Fruit fly (Drosophila melanogaster) whole organism, embryonic: Measurements from ENCODE around the gene CG1552.

Source experiments
- Adf1 ChIP-seq: fragments of 200-800 bp; sonication (Bioruptor generic); IDR thresholded peaks from 2 replicates; pipeline ENCODE4 v1.3.6; 2022; ENCODE audit warnings: missing biosample characterization, missing genetic modification characterization
- Antp ChIP-seq: fragments of 200-800 bp; sonication (Bioruptor generic); optimal IDR thresholded peaks from 3 replicates; lab custom pipeline; 2016; ENCODE audit warnings: missing biosample characterization, missing genetic modification characterization
- CG11398 ChIP-seq: fragments of 200-800 bp; sonication (Bioruptor generic); optimal IDR thresholded peaks from 2 replicates; lab custom pipeline; 2016; ENCODE audit warnings: missing biosample characterization, missing genetic modification characterization
- CG11560 ChIP-seq: fragments of 200-800 bp; sonication (Bioruptor generic); IDR thresholded peaks from 3 replicates; pipeline ENCODE4 v1.3.6; 2022; ENCODE audit warnings: missing biosample characterization, missing genetic modification characterization
- CG12104 ChIP-seq: fragments of 200-800 bp; sonication (Bioruptor generic); optimal IDR thresholded peaks from 3 replicates; lab custom pipeline; 2016; ENCODE audit warnings: missing biosample characterization, missing genetic modification characterization
- CG12219 ChIP-seq: fragments of 200-800 bp; sonication (Bioruptor generic); optimal IDR thresholded peaks from 3 replicates; lab custom pipeline; 2018; ENCODE audit warnings: missing biosample characterization, mild to moderate bottlenecking, missing genetic modification characterization
- CG13424 ChIP-seq: fragments of 200-800 bp; sonication (Bioruptor generic); optimal IDR thresholded peaks from 2 replicates; lab custom pipeline; 2019; ENCODE audit warnings: missing biosample characterization, mild to moderate bottlenecking, missing genetic modification characterization, moderate library complexity
- CG13624 ChIP-seq: fragments of 200-800 bp; sonication (Bioruptor generic); optimal IDR thresholded peaks from 2 replicates; lab custom pipeline; 2016; ENCODE audit warnings: missing biosample characterization, missing genetic modification characterization
- CG14441 ChIP-seq: fragments of 200-800 bp; sonication (Bioruptor generic); IDR thresholded peaks from 2 replicates; pipeline ENCODE4 v1.3.6; 2022; ENCODE audit warnings: missing biosample characterization, missing genetic modification characterization
- CG15514 ChIP-seq: fragments of 200-800 bp; sonication (Bioruptor generic); optimal IDR thresholded peaks from 3 replicates; lab custom pipeline; 2017; ENCODE audit warnings: missing biosample characterization, missing genetic modification characterization, mild to moderate bottlenecking, moderate library complexity, missing genetic modification reagents
- CG16779 ChIP-seq: fragments of 200-800 bp; sonication (Bioruptor generic); IDR thresholded peaks from 2 replicates; pipeline ENCODE4 v1.3.6; 2022; ENCODE audit warnings: missing biosample characterization, missing genetic modification characterization
- CG17385 ChIP-seq: fragments of 200-800 bp; sonication (Bioruptor generic); optimal IDR thresholded peaks from 3 replicates; lab custom pipeline; 2018; ENCODE audit warnings: missing biosample characterization, mild to moderate bottlenecking, missing genetic modification characterization
- CG3065 ChIP-seq: fragments of 200-800 bp; sonication (Bioruptor generic); optimal IDR thresholded peaks from 2 replicates; lab custom pipeline; 2016; ENCODE audit warnings: missing biosample characterization, missing genetic modification characterization
- CG33557 ChIP-seq: fragments of 200-800 bp; sonication (Bioruptor generic); optimal IDR thresholded peaks from 2 replicates; lab custom pipeline; 2019; ENCODE audit warnings: missing biosample characterization, mild to moderate bottlenecking, missing genetic modification characterization, moderate library complexity
- CG34376 ChIP-seq: fragments of 200-800 bp; sonication (Bioruptor generic); optimal IDR thresholded peaks from 2 replicates; lab custom pipeline; 2018; ENCODE audit warnings: missing biosample characterization, mild to moderate bottlenecking, missing genetic modification characterization
- CG6175 ChIP-seq: fragments of 200-800 bp; sonication (Bioruptor generic); IDR thresholded peaks from 3 replicates; pipeline ENCODE4 v1.3.6; 2022; ENCODE audit warnings: missing biosample characterization, missing genetic modification characterization
- CG6689 ChIP-seq: fragments of 200-800 bp; sonication (Bioruptor generic); IDR thresholded peaks from 2 replicates; pipeline ENCODE4 v1.3.6; 2022; ENCODE audit warnings: missing biosample characterization, missing genetic modification characterization
- CG7745 ChIP-seq: fragments of 200-800 bp; sonication (Bioruptor generic); optimal IDR thresholded peaks from 2 replicates; lab custom pipeline; 2018; ENCODE audit warnings: missing biosample characterization, mild to moderate bottlenecking, missing genetic modification characterization, moderate library complexity
- CG7839 ChIP-seq: fragments of 200-800 bp; sonication (Bioruptor generic); optimal IDR thresholded peaks from 3 replicates; lab custom pipeline; 2018; ENCODE audit warnings: missing biosample characterization, mild to moderate bottlenecking, missing genetic modification characterization, moderate library complexity
- CG9609 ChIP-seq: fragments of 200-800 bp; sonication (Bioruptor generic); optimal IDR thresholded peaks from 3 replicates; lab custom pipeline; 2016; ENCODE audit warnings: missing biosample characterization, missing genetic modification characterization
- CG9876 ChIP-seq: fragments of 200-800 bp; sonication (Bioruptor generic); optimal IDR thresholded peaks from 2 replicates; lab custom pipeline; 2016; ENCODE audit warnings: missing biosample characterization, missing genetic modification characterization
- CHES-1-like ChIP-seq: fragments of 200-800 bp; sonication (Bioruptor generic); optimal IDR thresholded peaks from 2 replicates; lab custom pipeline; 2016; ENCODE audit warnings: missing biosample characterization, missing genetic modification characterization
- Dad ChIP-seq: fragments of 200-800 bp; sonication (Bioruptor generic); optimal IDR thresholded peaks from 3 replicates; lab custom pipeline; 2016; ENCODE audit warnings: missing biosample characterization, missing genetic modification characterization
- Dfd ChIP-seq, 2 experiments: fragments of >200 bp; optimal IDR thresholded peaks; 2 replicates each; lab custom pipeline; 2017; ENCODE audit warnings: missing biosample characterization in 2 of 2, missing genetic modification characterization in 2 of 2
- Drgx ChIP-seq: fragments of 200-800 bp; sonication (Bioruptor generic); IDR thresholded peaks from 2 replicates; pipeline ENCODE4 v1.3.6; 2022; ENCODE audit warnings: missing biosample characterization, missing genetic modification characterization
- Hey ChIP-seq: fragments of 200-800 bp; sonication (Bioruptor generic); optimal IDR thresholded peaks from 3 replicates; lab custom pipeline; 2018; ENCODE audit warnings: missing biosample characterization, mild to moderate bottlenecking, missing genetic modification characterization
- Hmr ChIP-seq: fragments of 200-800 bp; sonication (Bioruptor generic); optimal IDR thresholded peaks from 3 replicates; lab custom pipeline; 2017; ENCODE audit warnings: mild to moderate bottlenecking, missing biosample characterization, missing genetic modification reagents, missing genetic modification characterization
- Lhr ChIP-seq: fragments of 200-800 bp; sonication (Bioruptor generic); optimal IDR thresholded peaks from 3 replicates; lab custom pipeline; 2017; ENCODE audit warnings: mild to moderate bottlenecking, missing biosample characterization, missing genetic modification reagents, missing genetic modification characterization
- MESR4 ChIP-seq: fragments of 200-800 bp; sonication (Bioruptor generic); optimal IDR thresholded peaks from 2 replicates; lab custom pipeline; 2018; ENCODE audit warnings: missing biosample characterization, mild to moderate bottlenecking, missing genetic modification characterization, moderate library complexity
- Max ChIP-seq: fragments of 200-800 bp; sonication (Bioruptor generic); optimal IDR thresholded peaks from 2 replicates; lab custom pipeline; 2016; ENCODE audit warnings: missing biosample characterization, mild to moderate bottlenecking, missing genetic modification characterization
- Mes4 ChIP-seq: fragments of 200-800 bp; sonication (Bioruptor generic); optimal IDR thresholded peaks from 2 replicates; lab custom pipeline; 2016; ENCODE audit warnings: missing biosample characterization, missing genetic modification characterization
- NC2β ChIP-seq: fragments of 200-800 bp; sonication (Bioruptor generic); optimal IDR thresholded peaks from 2 replicates; lab custom pipeline; 2016; ENCODE audit warnings: missing biosample characterization, missing genetic modification characterization
- NFAT ChIP-seq: fragments of 200-800 bp; sonication (Bioruptor generic); IDR thresholded peaks from 2 replicates; pipeline ENCODE4 v1.3.6; 2022; ENCODE audit warnings: missing biosample characterization, missing genetic modification characterization
- Rfx ChIP-seq: fragments of 200-800 bp; sonication (Bioruptor generic); IDR thresholded peaks from 2 replicates; pipeline ENCODE4 v1.3.6; 2022; ENCODE audit warnings: missing biosample characterization, missing genetic modification characterization
- Side ChIP-seq: fragments of 200-800 bp; sonication (Bioruptor generic); optimal IDR thresholded peaks from 2 replicates; lab custom pipeline; 2016; ENCODE audit warnings: missing biosample characterization, missing genetic modification characterization
- Sry-β ChIP-seq: fragments of 200-800 bp; sonication (Bioruptor generic); optimal IDR thresholded peaks from 2 replicates; lab custom pipeline; 2018; ENCODE audit warnings: missing biosample characterization, mild to moderate bottlenecking, missing genetic modification characterization, moderate library complexity
- TFAM ChIP-seq: fragments of 200-800 bp; sonication (Bioruptor generic); optimal IDR thresholded peaks from 2 replicates; lab custom pipeline; 2017; ENCODE audit warnings: missing biosample characterization, missing genetic modification characterization, inconsistent platforms
- chm ChIP-seq: fragments of 200-800 bp; sonication (Bioruptor generic); IDR thresholded peaks from 2 replicates; pipeline ENCODE4 v1.3.6; 2022; ENCODE audit warnings: missing biosample characterization, missing genetic modification characterization
- dysf ChIP-seq: fragments of 200-800 bp; sonication (Bioruptor generic); IDR thresholded peaks from 3 replicates; pipeline ENCODE4 v1.3.6; 2022; ENCODE audit warnings: missing biosample characterization, missing genetic modification characterization
- eve ChIP-seq, 2 experiments: fragments of >200 bp; optimal IDR thresholded peaks; 2 replicates each; lab custom pipeline; 2017; ENCODE audit warnings: missing biosample characterization in 2 of 2, missing genetic modification characterization in 2 of 2
- ewg ChIP-seq: fragments of 200-800 bp; sonication (Bioruptor generic); optimal IDR thresholded peaks from 3 replicates; lab custom pipeline; 2017; ENCODE audit warnings: mild to moderate bottlenecking, missing biosample characterization, missing genetic modification reagents, missing genetic modification characterization
- eyg ChIP-seq: fragments of 200-800 bp; sonication (Bioruptor generic); optimal IDR thresholded peaks from 3 replicates; lab custom pipeline; 2016; ENCODE audit warnings: missing biosample characterization, missing genetic modification characterization
- gfzf ChIP-seq: fragments of 200-800 bp; sonication (Bioruptor generic); optimal IDR thresholded peaks from 2 replicates; lab custom pipeline; 2016; ENCODE audit warnings: missing biosample characterization, mild to moderate bottlenecking, missing genetic modification characterization, moderate library complexity
- grau ChIP-seq: fragments of 200-800 bp; optimal IDR thresholded peaks from 3 replicates; lab custom pipeline; 2019; ENCODE audit warnings: missing biosample characterization, mild to moderate bottlenecking, missing genetic modification characterization, moderate library complexity
- gsb-n ChIP-seq: fragments of 200-800 bp; sonication (Bioruptor generic); optimal IDR thresholded peaks from 3 replicates; lab custom pipeline; 2018; ENCODE audit warnings: missing biosample characterization, mild to moderate bottlenecking, missing genetic modification characterization
- inv ChIP-seq: fragments of 200-800 bp; sonication (Bioruptor generic); IDR thresholded peaks from 2 replicates; pipeline ENCODE4 v1.3.6; 2022; ENCODE audit warnings: missing biosample characterization, missing genetic modification characterization; ENCODE audit not compliant: partially characterized antibody
- jing ChIP-seq: fragments of 200-800 bp; sonication (Bioruptor generic); optimal IDR thresholded peaks from 2 replicates; lab custom pipeline; 2018; ENCODE audit warnings: missing biosample characterization, mild to moderate bottlenecking, missing genetic modification characterization
- mld ChIP-seq: fragments of 200-800 bp; sonication (Bioruptor generic); IDR thresholded peaks from 3 replicates; pipeline ENCODE4 v1.3.6; 2022; ENCODE audit warnings: missing biosample characterization, missing genetic modification characterization; ENCODE audit not compliant: partially characterized antibody
- onecut ChIP-seq: fragments of 200-800 bp; sonication (Bioruptor generic); IDR thresholded peaks from 2 replicates; pipeline ENCODE4 v1.3.6; 2022; ENCODE audit warnings: missing biosample characterization, missing genetic modification characterization
- pfk ChIP-seq: fragments of 200-800 bp; sonication (Bioruptor generic); optimal IDR thresholded peaks from 2 replicates; lab custom pipeline; 2018; ENCODE audit warnings: missing biosample characterization, mild to moderate bottlenecking, missing genetic modification characterization, moderate library complexity
- pita ChIP-seq: fragments of 200-800 bp; sonication (Bioruptor generic); optimal IDR thresholded peaks from 2 replicates; lab custom pipeline; 2017; ENCODE audit warnings: missing biosample characterization, mild to moderate bottlenecking, missing genetic modification characterization
- tx ChIP-seq: fragments of 200-800 bp; sonication (Bioruptor generic); optimal IDR thresholded peaks from 2 replicates; lab custom pipeline; 2016; ENCODE audit warnings: missing biosample characterization, missing genetic modification characterization

CG1552 gene

dm6 chrX:11081242-11081641 lies 27.9 kb upstream of the CG1552 start (continued):
- TF ChIP-seq grau (peak; percentile 63), Rfx (GFP tag; lab: Robert Waterston, UW) (no peak; the same call in 1 of the 2 replicates), CG7839 (tag; lab: Kevin White, UChicago) (peak; percentile 62), eyg (no peak), CG9876 (GFP tag; lab: Kevin White, UChicago) (no peak), CG11560 (tag; lab: Robert Waterston, UW) (no peak), Hey (no peak), dysf (GFP tag; lab: Robert Waterston, UW) (peak; percentile 70), Dfd (GFP tag; optimal IDR thresholded peaks at IDR 0.05; lab: Kevin White, UChicago) (no peak), onecut (GFP tag; lab: Robert Waterston, UW) (no peak), MESR4 (no peak), CG15514 (GFP tag; lab: Kevin White, UChicago) (peak; percentile 46), Dad (GFP tag; lab: Kevin White, UChicago) (no peak), ewg (GFP tag; lab: Kevin White, UChicago) (peak; percentile 3), CG6175 (no peak), NFAT (GFP tag; lab: Robert Waterston, UW) (no peak), Max (peak; percentile 8), pfk (GFP tag; lab: Kevin White, UChicago) (no peak), Lhr (GFP tag; lab: Kevin White, UChicago) (no peak), CG13424 (peak; percentile 59), Mes4 (GFP tag; lab: Kevin White, UChicago) (no peak), chm (GFP tag; lab: Robert Waterston, UW) (no peak), Drgx (GFP tag; lab: Robert Waterston, UW) (peak; percentile 58), CG14441 (GFP tag; lab: Robert Waterston, UW) (peak; percentile 51; the same call in 1 of the 2 replicates), Adf1 (GFP tag; lab: Robert Waterston, UW) (no peak), CG33557 (no peak), Hmr (GFP tag; lab: Kevin White, UChicago) (peak; percentile 67), CG13624 (peak; percentile 2), CG7745 (tag; lab: Kevin White, UChicago) (no peak), gfzf (no peak), CG16779 (no peak), tx (GFP tag; lab: Kevin White, UChicago) (no peak), NC2β (GFP tag; lab: Kevin White, UChicago) (no peak), CG34376 (GFP tag; lab: Kevin White, UChicago) (no peak), TFAM (GFP tag; lab: Kevin White, UChicago) (no peak), CG12104 (GFP tag; lab: Kevin White, UChicago) (no peak), CG11398 (no peak), CG9609 (no peak), CG6689 (GFP tag; lab: Robert Waterston, UW) (peak; percentile 58), CHES-1-like (GFP tag; lab: Kevin White, UChicago) (no peak), Antp (GFP tag; lab: Kevin White, UChicago) (no peak), Sry-β (GFP tag; lab: Kevin White, UChicago) (no peak), gsb-n (tag; lab: Kevin White, UChicago) (no peak), pita (GFP tag; lab: Kevin White, UChicago) (no peak), mld (no peak), CG12219 (GFP tag; lab: Kevin White, UChicago) (peak; percentile 20), CG3065 (GFP tag; lab: Kevin White, UChicago) (no peak), inv (GFP tag; lab: Robert Waterston, UW) (no peak), Side (GFP tag; lab: Kevin White, UChicago) (no peak), jing (GFP tag; lab: Kevin White, UChicago) (no peak), eve (GFP tag; optimal IDR thresholded peaks at IDR 0.05; lab: Kevin White, UChicago) (no peak), CG17385 (peak; percentile 57)
